Worm (Caenorhabditis elegans): ENCODE results near the gene amph-1.

ce11 chrIV:9651234-9651633, 3.6 kb upstream of the amph-1 start, which contains the start of gene chca-1:
- TF ChIP-seq lir-3 (tag; optimal IDR thresholded peaks at IDR 0.05; ENCODE audit: poor library complexity): no peak
- no peak for TF ChIP-seq lin-15B (tag; optimal IDR thresholded peaks at IDR 0.05)
